Worm (Caenorhabditis elegans): ENCODE results near the gene gpa-1.
A peak's percentile ranks its signal among the peaks of the same experiment; 100 is the strongest.

gpa-1 gene

ce11 chrV:11180951-11181350, 3.5 kb upstream of the gpa-1 start:
- TF ChIP-seq hlh-26 (GFP tag; conservative IDR thresholded peaks at IDR 0.05): no peak
- TF ChIP-seq gei-17 (GFP tag; optimal IDR thresholded peaks at IDR 0.05): no peak
- no peak for TF ChIP-seq athp-1 (tag; optimal IDR thresholded peaks at IDR 0.05)
- no peak for TF ChIP-seq ztf-25 (GFP tag; IDR thresholded peaks at IDR 0.05)
- TF ChIP-seq akir-1 (GFP tag; optimal IDR thresholded peaks at IDR 0.05): no peak
- no peak for TF ChIP-seq Y53F4B.3 (GFP tag; IDR thresholded peaks at IDR 0.05)
- no peak for TF ChIP-seq K11D2.4 (GFP tag; IDR thresholded peaks at IDR 0.05)
- TF ChIP-seq F10E7.11 (tag; optimal IDR thresholded peaks at IDR 0.05): no peak
- no peak for TF ChIP-seq let-607 (tag; optimal IDR thresholded peaks at IDR 0.05)
- no peak for TF ChIP-seq ceh-79 (tag; optimal IDR thresholded peaks at IDR 0.05)
- TF ChIP-seq nhr-80 (tag; optimal IDR thresholded peaks at IDR 0.05): no peak
- TF ChIP-seq ZK185.1 (tag; optimal IDR thresholded peaks at IDR 0.05; ENCODE audit: poor library complexity, severe bottlenecking): no peak
- TF ChIP-seq hlh-12 (tag; optimal IDR thresholded peaks at IDR 0.05): no peak
- TF ChIP-seq ekl-4 (GFP tag; IDR thresholded peaks at IDR 0.05): no peak
- no peak for TF ChIP-seq B0261.1 (tag; optimal IDR thresholded peaks at IDR 0.05)

ce11 chrV:11176693-11177304, 678 bp downstream of the gpa-1 start:
- TF ChIP-seq ets-4 (GFP tag; optimal IDR thresholded peaks at IDR 0.05) (peak; percentile 23), T07F8.4 (tag; optimal IDR thresholded peaks at IDR 0.05) (peak; percentile 15), ceh-91 (GFP tag; IDR thresholded peaks at IDR 0.05) (peak; percentile 25; the same call in 1 of the 2 replicates), mcd-1 (GFP tag; IDR thresholded peaks at IDR 0.05) (peak; percentile 80), rcor-1 (GFP tag; IDR thresholded peaks at IDR 0.05) (peak; percentile 92), egl-44 (GFP tag; IDR thresholded peaks at IDR 0.05) (0 out of 2 replicates have a peak, but pooled peaks have one; percentile 49), hrde-1 (tag; optimal IDR thresholded peaks at IDR 0.05; ENCODE audit: borderline replicate concordance) (peak; percentile 17), unc-130 (GFP tag; optimal IDR thresholded peaks at IDR 0.05) (peak; percentile 57), nhr-80 (tag; optimal IDR thresholded peaks at IDR 0.05) (peak; percentile 63), F49E8.2 (tag; optimal IDR thresholded peaks at IDR 0.05; ENCODE audit: insufficient read depth) (peak; percentile 89), lsy-27 (tag; optimal IDR thresholded peaks at IDR 0.05; ENCODE audit: borderline replicate concordance, insufficient read depth) (peak; percentile 87), snpc-1.1 (tag; optimal IDR thresholded peaks at IDR 0.05; ENCODE audit: insufficient read depth) (peak; percentile 95), tbp1 (GFP tag; optimal IDR thresholded peaks at IDR 0.05) (peak; percentile 79), ceh-27 (GFP tag; optimal IDR thresholded peaks at IDR 0.05) (peak; percentile 19), lsl-1 (GFP tag; optimal IDR thresholded peaks at IDR 0.05) (peak; percentile 67), rec-8 (tag; optimal IDR thresholded peaks at IDR 0.05) (peak in 1 of 2 experiments; percentile 31), Y53G8AR.9 (GFP tag; conservative IDR thresholded peaks at IDR 0.05) (peak; percentile 76; the same call in 1 of the 2 replicates), ztf-18 (tag; optimal IDR thresholded peaks at IDR 0.05) (peak; percentile 26), D2030.7 (GFP tag; IDR thresholded peaks at IDR 0.05) (peak; percentile 91), madf-6 (GFP tag; IDR thresholded peaks at IDR 0.05) (peak; percentile 87), ekl-4 (GFP tag; IDR thresholded peaks at IDR 0.05) (peak; percentile 69; the same call in 1 of the 2 replicates), tlf-1 (GFP tag; optimal IDR thresholded peaks at IDR 0.05) (peak; percentile 38), pbrm-1 (GFP tag; IDR thresholded peaks at IDR 0.05) (peak; percentile 98), attf-6 (GFP tag; IDR thresholded peaks at IDR 0.05) (peak; percentile 92), him-1 (tag; optimal IDR thresholded peaks at IDR 0.05) (peak; percentile 85), F33H1.4 (GFP tag; IDR thresholded peaks at IDR 0.05) (peak; percentile 30; the same call in 1 of the 2 replicates), xnd-1 (tag; optimal IDR thresholded peaks at IDR 0.05) (peak; percentile 10), madf-8 (GFP tag; conservative IDR thresholded peaks at IDR 0.05) (peak; percentile 35; the same call in 1 of the 2 replicates), egrh-3 (GFP tag; IDR thresholded peaks at IDR 0.05) (0 out of 2 replicates have a peak, but pooled peaks have one; percentile 6), lir-1 (GFP tag; conservative IDR thresholded peaks at IDR 0.05) (peak; percentile 46; the same call in 1 of the 2 replicates), lin-40 (tag; optimal IDR thresholded peaks at IDR 0.05) (peak; percentile 8)
